Worm (Caenorhabditis elegans) whole organism, L2 larva: ENCODE data around the gene F10E9.7.
"Not testable (repeated sequence)": the region's sequence is repeated elsewhere in the genome, so short reads cannot be mapped to it uniquely, and the experiment has no call there.

Source experiments
- ceh-82 ChIP-seq: fragments of 150-350 bp; optimal IDR thresholded peaks from 2 replicates; lab custom pipeline; 2014; ENCODE audit warnings: missing biosample characterization, missing genetic modification characterization
- egl-27 ChIP-seq: sonication (generic microtip); optimal IDR thresholded peaks from 3 replicates; lab custom pipeline; 2017; ENCODE audit warnings: missing biosample characterization, missing genetic modification reagents, missing genetic modification characterization
- gmeb-1 ChIP-seq: fragments of 150-350 bp; optimal IDR thresholded peaks from 2 replicates; lab custom pipeline; 2014; ENCODE audit warnings: missing biosample characterization, missing genetic modification characterization
- unc-39 ChIP-seq: fragments of 150-350 bp; optimal IDR thresholded peaks from 2 replicates; lab custom pipeline; 2014; ENCODE audit warnings: missing biosample characterization, missing genetic modification characterization
- unc-62 ChIP-seq: fragments of 150-350 bp; optimal IDR thresholded peaks from 2 replicates; lab custom pipeline; 2014; ENCODE audit warnings: missing biosample characterization, missing genetic modification reagents, missing genetic modification characterization

ce11 chrIII:8347822-8348221, 40.6 kb upstream of the F10E9.7 start, which contains the start of gene clc-29:
- not testable (repeated sequence) for TF ChIP-seq unc-62 (GFP tag; lab: Kevin White, UChicago); unc-39 (tag; lab: Kevin White, UChicago); egl-27 (tag; lab: Kevin White, UChicago); ceh-82 (tag; lab: Kevin White, UChicago); gmeb-1 (tag; lab: Kevin White, UChicago)
